Worm (Caenorhabditis elegans) whole organism, young adult: Measurements from ENCODE around the gene C40A11.2.

Source experiments
- B0336.3 ChIP-seq: fragments of 200-800 bp; sonication (Bioruptor generic); IDR thresholded peaks from 2 replicates; pipeline ENCODE4 v1.3.6; 2022; ENCODE audit warnings: missing genetic modification characterization, missing compliant biosample characterization
- F10E7.11 ChIP-seq: sonication (generic microtip); optimal IDR thresholded peaks from 2 replicates; lab custom pipeline; 2017; ENCODE audit warnings: mild to moderate bottlenecking, missing genetic modification characterization, moderate library complexity, missing compliant biosample characterization
- F37B4.10 ChIP-seq: fragments of 200-800 bp; sonication (Bioruptor generic); IDR thresholded peaks from 2 replicates; pipeline ENCODE4 v1.3.6; 2022; ENCODE audit warnings: missing genetic modification characterization, missing compliant biosample characterization
- F49E8.2 ChIP-seq: sonication (generic microtip); optimal IDR thresholded peaks from 3 replicates; lab custom pipeline; 2017; ENCODE audit warnings: missing genetic modification characterization, mild to moderate bottlenecking, missing compliant biosample characterization, antibody characterized with exemption, moderate library complexity; ENCODE audit not compliant: insufficient read depth
- F57C9.4 ChIP-seq: sonication (generic microtip); optimal IDR thresholded peaks from 2 replicates; lab custom pipeline; 2017; ENCODE audit warnings: mild to moderate bottlenecking, missing genetic modification characterization, missing compliant biosample characterization
- akir-1 ChIP-seq: fragments of 200-800 bp; sonication (Bioruptor generic); optimal IDR thresholded peaks from 2 replicates; lab custom pipeline; 2018; ENCODE audit warnings: mild to moderate bottlenecking, missing genetic modification characterization, moderate library complexity, missing compliant biosample characterization
- aptf-2 ChIP-seq: fragments of 200-800 bp; sonication (Bioruptor generic); conservative IDR thresholded peaks from 2 replicates; pipeline ENCODE4 v1.3.6; 2022; ENCODE audit warnings: missing genetic modification reagents, missing genetic modification characterization, missing compliant biosample characterization
- attf-5 ChIP-seq: fragments of 200-800 bp; sonication (Bioruptor generic); optimal IDR thresholded peaks from 2 replicates; lab custom pipeline; 2018; ENCODE audit warnings: mild to moderate bottlenecking, missing genetic modification characterization, missing compliant biosample characterization
- attf-6 ChIP-seq: fragments of 200-800 bp; sonication (Bioruptor generic); IDR thresholded peaks from 2 replicates; pipeline ENCODE4 v1.3.6; 2022; ENCODE audit warnings: missing genetic modification reagents, missing genetic modification characterization, missing compliant biosample characterization
- bed-1 ChIP-seq: fragments of 200-800 bp; sonication (Bioruptor generic); IDR thresholded peaks from 2 replicates; pipeline ENCODE4 v1.3.6; 2022; ENCODE audit warnings: missing genetic modification reagents, missing genetic modification characterization, missing compliant biosample characterization
- cebp-1 ChIP-seq, 2 experiments: fragments of 200-800 bp in 1 of 2; sonication (Bioruptor generic) in 1 of 2; sonication (generic microtip) in 1 of 2; IDR thresholded peaks in 1 of 2; optimal IDR thresholded peaks in 1 of 2; 2 replicates each; pipeline versions ENCODE4 v1.3.6 to Lab custom; 2017 to 2022; ENCODE audit warnings: missing compliant biosample characterization in 2 of 2, missing genetic modification characterization in 2 of 2, mild to moderate bottlenecking in 1 of 2, missing genetic modification reagents in 1 of 2, moderate library complexity in 1 of 2
- ceh-100 ChIP-seq: fragments of 200-800 bp; sonication (Bioruptor generic); IDR thresholded peaks from 2 replicates; pipeline ENCODE4 v1.3.6; 2022; ENCODE audit warnings: missing genetic modification reagents, missing genetic modification characterization, missing compliant biosample characterization
- ceh-40 ChIP-seq: fragments of 200-800 bp; sonication (Bioruptor generic); IDR thresholded peaks from 2 replicates; pipeline ENCODE4 v1.3.6; 2022; ENCODE audit warnings: missing genetic modification characterization, missing compliant biosample characterization
- ceh-91 ChIP-seq: fragments of 200-800 bp; sonication (Bioruptor generic); IDR thresholded peaks from 2 replicates; pipeline ENCODE4 v1.3.6; 2022; ENCODE audit warnings: missing genetic modification reagents, missing genetic modification characterization, missing compliant biosample characterization
- dpff-1 ChIP-seq: sonication (generic microtip); optimal IDR thresholded peaks from 2 replicates; lab custom pipeline; 2017; ENCODE audit warnings: mild to moderate bottlenecking, missing genetic modification characterization, missing compliant biosample characterization
- egrh-3 ChIP-seq: fragments of 200-800 bp; sonication (Bioruptor generic); IDR thresholded peaks from 2 replicates; pipeline ENCODE4 v1.3.6; 2022; ENCODE audit warnings: missing genetic modification reagents, missing genetic modification characterization, missing compliant biosample characterization
- fkh-3 ChIP-seq: sonication (generic microtip); optimal IDR thresholded peaks from 2 replicates; lab custom pipeline; 2016; ENCODE audit warnings: mild to moderate bottlenecking, missing genetic modification characterization, missing compliant biosample characterization
- gei-17 ChIP-seq: fragments of 200-800 bp; sonication (Bioruptor generic); optimal IDR thresholded peaks from 2 replicates; lab custom pipeline; 2018; ENCODE audit warnings: mild to moderate bottlenecking, missing genetic modification characterization, missing compliant biosample characterization
- hlh-12 ChIP-seq: sonication (generic microtip); optimal IDR thresholded peaks from 2 replicates; lab custom pipeline; 2016; ENCODE audit warnings: missing genetic modification characterization, missing compliant biosample characterization
- hlh-26 ChIP-seq: fragments of 200-800 bp; sonication (Bioruptor generic); conservative IDR thresholded peaks from 2 replicates; pipeline ENCODE4 v1.3.6; 2022; ENCODE audit warnings: missing genetic modification reagents, missing genetic modification characterization, missing compliant biosample characterization
- lag-1 ChIP-seq: fragments of 200-800 bp; sonication (Bioruptor generic); IDR thresholded peaks from 2 replicates; pipeline ENCODE4 v1.3.6; 2022; ENCODE audit warnings: missing genetic modification reagents, missing genetic modification characterization, missing compliant biosample characterization
- lin-35 ChIP-seq, 3 experiments: fragments of 150-350 bp in 2 of 3; sonication (generic microtip) in 1 of 3; optimal IDR thresholded peaks; 2 replicates each; lab custom pipeline; 2014 to 2018; ENCODE audit warnings: missing biosample characterization in 3 of 3, missing genetic modification characterization in 3 of 3, missing genetic modification reagents in 3 of 3
- lin-40 ChIP-seq: sonication (generic microtip); optimal IDR thresholded peaks from 2 replicates; lab custom pipeline; 2016; ENCODE audit warnings: missing genetic modification characterization, mild to moderate bottlenecking, missing compliant biosample characterization, missing genotype, missing genetic modification reagents
- lsl-1 ChIP-seq: fragments of 200-800 bp; sonication (Bioruptor generic); optimal IDR thresholded peaks from 2 replicates; lab custom pipeline; 2018; ENCODE audit warnings: mild to moderate bottlenecking, missing genetic modification characterization, moderate library complexity, missing compliant biosample characterization
- madf-10 ChIP-seq: sonication (generic microtip); optimal IDR thresholded peaks from 2 replicates; lab custom pipeline; 2016; ENCODE audit warnings: mild to moderate bottlenecking, missing genetic modification characterization, missing compliant biosample characterization
- madf-6 ChIP-seq: fragments of 200-800 bp; sonication (Bioruptor generic); IDR thresholded peaks from 2 replicates; pipeline ENCODE4 v1.3.6; 2022; ENCODE audit warnings: missing genetic modification reagents, missing genetic modification characterization, missing compliant biosample characterization
- madf-8 ChIP-seq: fragments of 200-800 bp; sonication (Bioruptor generic); conservative IDR thresholded peaks from 2 replicates; pipeline ENCODE4 v1.3.6; 2022; ENCODE audit warnings: missing genetic modification reagents, missing genetic modification characterization, missing compliant biosample characterization
- nfyb-1 ChIP-seq: fragments of 200-800 bp; sonication (Bioruptor generic); IDR thresholded peaks from 2 replicates; pipeline ENCODE4 v1.3.6; 2022; ENCODE audit warnings: missing genetic modification reagents, missing genetic modification characterization, missing compliant biosample characterization
- nhr-27 ChIP-seq: fragments of 200-800 bp; sonication (Bioruptor generic); optimal IDR thresholded peaks from 2 replicates; lab custom pipeline; 2018; ENCODE audit warnings: mild to moderate bottlenecking, missing genetic modification characterization, moderate library complexity, missing compliant biosample characterization
- nhr-80 ChIP-seq: sonication (generic microtip); optimal IDR thresholded peaks from 2 replicates; lab custom pipeline; 2016; ENCODE audit warnings: missing genetic modification characterization, missing compliant biosample characterization
- rec-8 ChIP-seq, 2 experiments: sonication (generic microtip); optimal IDR thresholded peaks; 2 replicates each; lab custom pipeline; 2016; ENCODE audit warnings: mild to moderate bottlenecking in 2 of 2, missing genetic modification characterization in 2 of 2, missing genetic modification reagents in 2 of 2, missing genotype in 2 of 2, missing biosample characterization in 1 of 2, missing compliant biosample characterization in 1 of 2, moderate library complexity in 1 of 2
- snpc-1.3 ChIP-seq: sonication (generic microtip); optimal IDR thresholded peaks from 2 replicates; lab custom pipeline; 2017; ENCODE audit warnings: missing genetic modification characterization, mild to moderate bottlenecking, missing compliant biosample characterization, antibody characterized with exemption, moderate library complexity, missing genotype, missing genetic modification reagents; ENCODE audit not compliant: insufficient read depth
- snpc-3.4 ChIP-seq: sonication (generic microtip); optimal IDR thresholded peaks from 2 replicates; lab custom pipeline; 2017; ENCODE audit warnings: missing genetic modification characterization, mild to moderate bottlenecking, missing compliant biosample characterization, antibody characterized with exemption, moderate library complexity, missing genotype, missing genetic modification reagents
- xnd-1 ChIP-seq: sonication (generic microtip); optimal IDR thresholded peaks from 2 replicates; lab custom pipeline; 2016; ENCODE audit warnings: missing genotype, missing genetic modification reagents, missing genetic modification characterization, missing compliant biosample characterization
- ztf-25 ChIP-seq: fragments of 200-800 bp; sonication (Bioruptor generic); IDR thresholded peaks from 2 replicates; pipeline ENCODE4 v1.3.6; 2022; ENCODE audit warnings: missing genetic modification reagents, missing genetic modification characterization, missing compliant biosample characterization
- ztf-26 ChIP-seq: sonication (generic microtip); optimal IDR thresholded peaks from 2 replicates; lab custom pipeline; 2017; ENCODE audit warnings: missing genetic modification characterization, missing compliant biosample characterization
- ztf-6 ChIP-seq: fragments of 200-800 bp; sonication (Bioruptor generic); IDR thresholded peaks from 2 replicates; pipeline ENCODE4 v1.3.6; 2022; ENCODE audit warnings: missing genetic modification reagents, missing genetic modification characterization, missing compliant biosample characterization

Gene C40A11.2

ce11 chrII:2170085-2170484 lies 23.3 kb downstream of the C40A11.2 start, which contains the start of gene C33C12.12:
C33C12.12 (minus strand) TSS chrII:2170185.
- TF ChIP-seq ztf-6 (GFP tag; lab: Robert Waterston, UW) (no peak), nfyb-1 (GFP tag; lab: Robert Waterston, UW) (no peak), snpc-3.4 (no peak), B0336.3 (GFP tag; lab: Robert Waterston, UW) (no peak), ztf-25 (GFP tag; lab: Robert Waterston, UW) (no peak), ceh-40 (GFP tag; lab: Robert Waterston, UW) (no peak), ceh-100 (no peak), fkh-3 (tag; lab: Kevin White, UChicago) (no peak), lsl-1 (GFP tag; lab: Kevin White, UChicago) (no peak), ztf-26 (no peak), akir-1 (GFP tag; lab: Kevin White, UChicago) (no peak), nhr-27 (no peak)
- TF ChIP-seq, all 124 proteins: peak for 0

- TF ChIP-seq ztf-26 (no peak), F49E8.2 (no peak), hlh-26 (no peak), ceh-91 (GFP tag; lab: Robert Waterston, UW) (no peak), bed-1 (GFP tag; lab: Robert Waterston, UW) (no peak), rec-8 (tag; optimal IDR thresholded peaks at IDR 0.05; lab: Kevin White, UChicago) (no peak), nhr-27 (no peak)
Measured at ce11 chrII:2175367-2175766, 28.6 kb downstream of the C40A11.2 start, which contains the start of gene C33C12.7. C33C12.7 (minus strand) TSS chrII:2175467.

- no peak for TF ChIP-seq hlh-12 (tag; lab: Kevin White, UChicago)
- peak; percentile 38 for TF ChIP-seq nhr-80
Measured at ce11 chrII:2176688-2177087, 29.9 kb downstream of the C40A11.2 start, which contains the start of gene gba-1. gba-1 (plus strand) TSS chrII:2176741.

- no peak for TF ChIP-seq F37B4.10 (GFP tag; lab: Robert Waterston, UW)
- no peak for TF ChIP-seq attf-6 (GFP tag; lab: Robert Waterston, UW)
- no peak for TF ChIP-seq madf-10 (tag; lab: Kevin White, UChicago)
- no peak for TF ChIP-seq lag-1 (GFP tag; lab: Robert Waterston, UW)
- no peak for TF ChIP-seq cebp-1 (GFP tag; IDR thresholded peaks at IDR 0.05; lab: Robert Waterston, UW)
- TF ChIP-seq cebp-1 (tag; optimal IDR thresholded peaks at IDR 0.05; lab: Kevin White, UChicago), result no peak
- no peak for TF ChIP-seq snpc-1.3 (tag; lab: Kevin White, UChicago)
- no peak for TF ChIP-seq F57C9.4 (tag; lab: Kevin White, UChicago)
- TF ChIP-seq gei-17 (GFP tag; lab: Kevin White, UChicago), result no peak
- no peak for TF ChIP-seq madf-6 (GFP tag; lab: Robert Waterston, UW)
- TF ChIP-seq aptf-2 (GFP tag; lab: Robert Waterston, UW), result no peak
- TF ChIP-seq dpff-1, result no peak
- no peak for TF ChIP-seq attf-5 (GFP tag; lab: Kevin White, UChicago)
- TF ChIP-seq lin-40 (tag; lab: Kevin White, UChicago), result no peak
- TF ChIP-seq madf-8 (GFP tag; lab: Robert Waterston, UW), result no peak
- TF ChIP-seq lin-35 (GFP tag; optimal IDR thresholded peaks at IDR 0.05; lab: Kevin White, UChicago), result no peak
- no peak for TF ChIP-seq egrh-3 (GFP tag; lab: Robert Waterston, UW)
- TF ChIP-seq xnd-1 (tag; lab: Kevin White, UChicago), result no peak
- TF ChIP-seq F10E7.11 (tag; lab: Kevin White, UChicago), result no peak
- TF ChIP-seq, all 124 proteins: peak for 0
Measured at ce11 chrII:2177735-2178134, 31.0 kb downstream of the C40A11.2 start.
